Worm (Caenorhabditis elegans) whole organism, L3 larva: ENCODE measurements around the gene C02G6.3.

Experiments used
- ceh-16 ChIP-seq: sonication (generic microtip); optimal IDR thresholded peaks from 2 replicates; lab custom pipeline; 2017; ENCODE audit warnings: missing biosample characterization, missing genetic modification characterization
- elt-2 ChIP-seq: sonication (generic microtip); optimal IDR thresholded peaks from 2 replicates; lab custom pipeline; 2016; ENCODE audit warnings: missing genetic modification reagents, mild to moderate bottlenecking, missing genetic modification characterization, missing compliant biosample characterization
- hmg-11 ChIP-seq: sonication (generic microtip); optimal IDR thresholded peaks from 2 replicates; lab custom pipeline; 2016; ENCODE audit warnings: missing genetic modification characterization, missing compliant biosample characterization
- nhr-11 ChIP-seq: fragments of 150-350 bp; optimal IDR thresholded peaks from 2 replicates; lab custom pipeline; 2014; ENCODE audit warnings: missing biosample characterization, missing genetic modification characterization
- nhr-12 ChIP-seq: fragments of 150-350 bp; optimal IDR thresholded peaks from 2 replicates; lab custom pipeline; 2014; ENCODE audit warnings: missing biosample characterization, missing genetic modification characterization
- nhr-237 ChIP-seq: fragments of 150-350 bp; optimal IDR thresholded peaks from 2 replicates; lab custom pipeline; 2014; ENCODE audit warnings: missing biosample characterization, missing genetic modification characterization
- pha-4 ChIP-seq: fragments of 150-350 bp; optimal IDR thresholded peaks from 2 replicates; lab custom pipeline; 2014; ENCODE audit warnings: missing biosample characterization, missing genetic modification reagents, missing genetic modification characterization
- pqm-1 ChIP-seq: fragments of 150-350 bp; optimal IDR thresholded peaks from 2 replicates; lab custom pipeline; 2017; ENCODE audit warnings: missing biosample characterization, missing genetic modification characterization, inconsistent platforms
- zag-1 ChIP-seq: fragments of 150-350 bp; optimal IDR thresholded peaks from 2 replicates; lab custom pipeline; 2014; ENCODE audit warnings: missing biosample characterization, missing genetic modification characterization

Gene C02G6.3

DNA sequence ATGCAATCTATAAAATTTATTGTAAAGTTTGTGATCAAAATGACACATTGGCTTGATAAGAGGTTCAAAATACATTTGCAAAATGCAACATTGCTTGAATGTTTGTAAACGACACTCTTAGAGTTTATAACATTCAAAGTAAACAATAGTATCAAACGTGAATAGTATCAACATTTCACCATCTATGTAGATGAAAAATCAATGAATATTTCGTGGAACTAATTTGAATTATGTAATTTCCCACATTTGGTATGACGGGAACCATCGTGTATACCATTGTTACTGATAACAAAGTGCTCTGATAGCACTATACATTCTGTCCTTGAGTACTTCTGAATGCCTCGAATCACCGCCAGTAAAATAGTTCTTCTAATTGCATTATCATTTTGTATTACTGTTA lies 50.4 kb downstream of the C02G6.3 start, which contains the start of gene galt-1:
Gene galt-1 (plus strand): TSS at position 318 of the 400 bp plus-strand sequence.
- TF ChIP-seq pha-4 (tag; lab: Kevin White, UChicago) (peak; percentile 15), nhr-11 (tag; lab: Kevin White, UChicago) (no peak), hmg-11 (tag; lab: Kevin White, UChicago) (no peak), pqm-1 (peak; percentile 34), nhr-237 (tag; lab: Kevin White, UChicago) (no peak), elt-2 (tag; lab: Kevin White, UChicago) (peak; percentile 77), nhr-12 (tag; lab: Kevin White, UChicago) (no peak), ceh-16 (no peak), zag-1 (tag; lab: Kevin White, UChicago) (no peak)
